Worm (Caenorhabditis elegans): ENCODE results near the gene gar-1.

DNA sequence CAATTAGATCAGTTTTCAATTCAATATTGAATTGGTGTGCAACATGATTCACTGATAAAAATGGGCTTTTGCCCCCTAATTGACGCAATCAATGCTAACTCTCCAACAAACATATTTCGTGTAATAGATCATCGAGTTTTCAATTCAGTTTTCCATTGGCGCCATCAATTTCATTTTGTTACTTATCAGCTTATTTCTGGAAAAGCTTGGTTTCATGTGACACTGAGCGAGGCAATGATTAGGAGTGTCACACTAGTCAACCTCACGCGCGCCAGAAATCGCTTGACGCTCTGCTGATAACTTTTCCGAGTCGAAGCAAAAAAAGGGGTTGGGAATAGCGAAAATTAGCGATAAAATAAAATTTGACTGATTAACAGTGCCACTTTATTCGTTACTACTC, 33.9 kb upstream of the gar-1 start, which contains the start of gene ets-4:
- peak in 1 of 2 experiments; percentile 78 for TF ChIP-seq unc-62 (GFP tag; optimal IDR thresholded peaks at IDR 0.05 in 1 of 2)
- TF ChIP-seq unc-62 (tag; optimal IDR thresholded peaks at IDR 0.05): no peak
- no peak for TF ChIP-seq madf-5 (GFP tag; IDR thresholded peaks at IDR 0.05)
- TF ChIP-seq lsy-2 (tag; optimal IDR thresholded peaks at IDR 0.05): peak in 1 of 2 experiments; percentile 26
